Worm (Caenorhabditis elegans): ENCODE data around the gene F25E5.5.

DNA sequence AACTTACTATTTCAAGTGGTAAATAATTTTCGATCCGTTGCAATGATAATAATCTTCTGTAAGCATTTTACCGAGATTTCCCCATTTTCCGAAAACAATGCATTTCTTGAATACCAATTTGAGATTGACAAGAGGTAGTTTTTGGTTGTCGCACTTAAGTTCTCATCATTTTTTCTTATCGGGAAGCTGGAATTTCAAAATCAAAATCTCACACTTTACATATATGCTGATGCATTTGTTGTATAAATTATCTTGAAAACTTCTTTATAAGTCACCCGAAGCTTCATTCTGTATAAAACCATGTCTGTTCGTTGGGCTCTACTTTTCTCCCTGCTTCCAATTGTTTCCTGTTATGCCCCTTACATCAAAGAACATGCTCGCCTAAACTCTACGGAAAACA lies 4.4 kb downstream of the F25E5.5 start, which contains the start of gene try-11:
- TF ChIP-seq him-1 (tag; optimal IDR thresholded peaks at IDR 0.05) = no peak
- no peak for TF ChIP-seq dao-5 (tag; optimal IDR thresholded peaks at IDR 0.05)
